Worm (Caenorhabditis elegans): ENCODE data around the gene T12A7.6.

ce11 chrIV:11717094-11717876 lies 31.7 kb upstream of the T12A7.6 start:
- no peak for TF ChIP-seq him-1 (tag; optimal IDR thresholded peaks at IDR 0.05)
- no peak for TF ChIP-seq dao-5 (tag; optimal IDR thresholded peaks at IDR 0.05)
- no peak for TF ChIP-seq W03F9.2 (tag; optimal IDR thresholded peaks at IDR 0.05)
